Worm (Caenorhabditis elegans): ENCODE measurements around the gene F56B3.9.

F56B3.9 gene

DNA sequence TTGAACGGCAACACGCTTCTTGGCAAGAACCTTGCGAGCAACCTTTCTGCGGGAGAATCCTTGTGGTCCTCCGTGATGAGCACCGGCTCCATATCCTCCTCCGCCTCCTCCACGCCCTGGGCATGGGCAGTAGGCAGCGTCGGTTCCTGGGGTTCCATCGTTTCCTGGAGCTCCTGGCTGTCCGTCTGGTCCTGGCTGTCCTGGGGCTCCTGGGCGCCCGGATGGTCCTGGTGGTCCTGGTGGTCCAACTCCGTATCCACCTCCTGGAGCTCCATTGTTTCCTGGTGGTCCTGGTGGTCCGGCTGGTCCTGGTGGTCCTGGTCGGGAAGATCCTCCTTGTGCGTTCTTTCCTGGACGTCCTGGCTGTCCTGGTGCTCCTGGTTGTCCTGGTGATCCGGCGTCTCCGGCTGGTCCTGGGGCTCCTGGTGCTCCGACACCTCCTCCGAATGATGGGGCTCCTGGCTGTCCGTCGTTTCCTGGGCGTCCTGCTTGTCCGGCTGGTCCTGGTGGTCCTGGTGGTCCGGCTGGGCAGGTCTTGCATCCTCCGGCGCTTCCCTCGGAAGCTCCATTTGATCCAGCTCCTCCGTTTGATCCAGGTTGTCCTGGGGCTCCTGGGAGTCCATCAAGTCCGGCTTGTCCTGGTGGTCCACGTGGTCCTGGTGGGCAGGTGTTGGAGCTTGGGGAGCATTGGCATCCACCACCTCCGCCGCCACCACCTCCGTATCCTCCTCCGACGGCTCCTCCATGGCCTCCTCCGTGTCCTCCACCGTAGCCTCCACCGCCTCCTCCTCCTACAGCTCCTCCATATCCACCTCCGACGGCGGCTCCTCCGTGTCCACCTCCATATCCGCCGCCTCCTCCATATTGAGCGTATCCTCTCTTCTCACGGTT lies 8.4 kb upstream of the F56B3.9 start:
- TF ChIP-seq hnd-1 (tag; optimal IDR thresholded peaks at IDR 0.05) (no peak), F13C5.2 (tag; optimal IDR thresholded peaks at IDR 0.05) (no peak), ceh-36 (tag; optimal IDR thresholded peaks at IDR 0.05) (no peak)

DNA sequence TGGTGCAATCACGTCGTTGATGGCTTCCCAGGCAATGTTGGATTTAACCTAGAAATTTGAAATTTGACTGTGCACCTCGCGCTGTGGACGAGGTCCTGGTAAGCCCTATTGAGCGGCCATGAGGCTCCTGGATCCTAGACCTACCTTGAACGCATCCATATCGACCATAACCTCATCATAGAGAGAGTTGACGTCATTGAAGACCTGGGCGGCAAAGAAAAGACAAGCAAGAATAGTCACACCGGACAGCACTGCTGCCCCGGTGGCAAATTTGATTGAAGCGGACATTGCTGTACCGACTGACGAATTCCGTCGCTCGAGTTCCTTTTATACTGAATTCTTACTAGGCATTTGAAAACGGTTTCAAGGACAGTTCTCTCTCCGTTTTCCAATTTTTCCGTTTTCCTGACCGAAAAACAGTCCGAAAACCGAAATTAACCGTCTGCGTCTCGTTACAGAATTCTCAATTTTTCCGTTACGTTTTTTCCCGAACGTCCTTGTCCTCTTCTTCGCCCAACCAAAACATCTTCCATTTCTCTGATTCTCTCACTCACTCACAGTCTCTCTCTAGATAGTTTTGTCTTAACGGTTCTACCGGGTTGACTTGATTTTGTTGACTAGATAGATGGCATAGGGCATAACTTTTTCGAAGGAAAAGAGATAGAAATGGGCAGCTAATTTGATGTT lies 7.6 kb upstream of the F56B3.9 start, which contains the start of gene col-103:
col-103 (minus strand) TSS at position 302 of the 687 bp plus-strand sequence.
- TF ChIP-seq sea-1 (GFP tag; conservative IDR thresholded peaks at IDR 0.05) (no peak), hnd-1 (tag; optimal IDR thresholded peaks at IDR 0.05) (no peak), B0310.2 (tag; optimal IDR thresholded peaks at IDR 0.05) (no peak), tbx-11 (GFP tag; IDR thresholded peaks at IDR 0.05) (no peak), hmg-4 (GFP tag; optimal IDR thresholded peaks at IDR 0.05) (no peak), ama-1 (optimal IDR thresholded peaks at IDR 0.05) (no peak), pes-1 (GFP tag; IDR thresholded peaks at IDR 0.05) (no peak), tbx-37 (GFP tag; conservative IDR thresholded peaks at IDR 0.05) (no peak), scrt-1 (GFP tag; IDR thresholded peaks at IDR 0.05) (no peak), F13C5.2 (tag; optimal IDR thresholded peaks at IDR 0.05) (no peak), ceh-13 (GFP tag; optimal IDR thresholded peaks at IDR 0.05) (no peak), hmbx-1 (tag; optimal IDR thresholded peaks at IDR 0.05) (no peak), aly-1 (tag; optimal IDR thresholded peaks at IDR 0.05) (no peak), ceh-36 (tag; optimal IDR thresholded peaks at IDR 0.05) (no peak), ets-7 (tag; optimal IDR thresholded peaks at IDR 0.05) (no peak), tra-4 (tag; optimal IDR thresholded peaks at IDR 0.05) (no peak), flt-1 (GFP tag; IDR thresholded peaks at IDR 0.05) (no peak)

DNA sequence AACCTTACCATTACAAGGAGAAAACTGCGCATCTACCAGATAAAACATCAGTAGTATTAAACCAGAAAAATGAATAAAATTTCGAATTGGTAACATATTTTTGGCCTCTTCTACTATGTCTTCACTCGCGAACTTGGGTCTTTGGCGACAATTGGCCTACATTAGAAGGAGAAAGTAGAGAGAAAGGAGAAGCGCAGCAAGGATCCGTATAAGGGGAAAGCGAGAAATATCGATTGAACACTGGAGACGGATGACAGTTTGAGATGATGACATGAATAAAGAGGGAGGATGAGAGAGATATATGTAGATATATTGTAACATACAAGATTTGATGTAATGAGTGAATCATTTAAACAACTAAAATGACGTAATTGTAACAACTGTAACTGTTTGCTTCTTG lies 2.8 kb upstream of the F56B3.9 start, which contains the start of gene F56B3.2:
F56B3.2 (minus strand) TSS at position 273 of the 400 bp plus-strand sequence.
- no peak for TF ChIP-seq F13C5.2 (tag; optimal IDR thresholded peaks at IDR 0.05)
- TF ChIP-seq aly-1 (tag; optimal IDR thresholded peaks at IDR 0.05): no peak

DNA sequence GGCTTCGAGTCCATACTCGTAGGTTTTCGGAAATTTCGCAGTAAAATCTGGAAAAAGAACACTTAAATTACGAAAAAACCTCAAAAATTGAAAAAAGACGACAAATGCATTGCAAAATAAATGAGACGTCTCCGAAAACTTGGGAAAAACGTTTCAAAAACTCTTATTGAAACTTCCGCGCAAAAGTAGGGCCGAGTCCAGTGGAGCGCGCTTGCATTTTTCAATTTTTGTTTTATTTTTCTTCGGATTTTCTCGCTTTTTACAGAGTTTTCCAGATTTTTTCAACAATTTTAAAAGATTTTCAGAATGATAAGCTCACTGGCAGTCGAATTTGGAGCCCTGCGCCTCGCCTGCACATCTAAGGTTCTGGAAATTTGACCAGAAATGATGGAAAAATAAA lies 1.8 kb downstream of the F56B3.9 start, which contains the start of gene mrpl-2:
mrpl-2 (plus strand) TSS at position 307 of the 400 bp plus-strand sequence.
- TF ChIP-seq ceh-36 (tag; optimal IDR thresholded peaks at IDR 0.05) (no peak), pes-1 (GFP tag; IDR thresholded peaks at IDR 0.05) (no peak), hmbx-1 (tag; optimal IDR thresholded peaks at IDR 0.05) (no peak), hnd-1 (tag; optimal IDR thresholded peaks at IDR 0.05) (no peak), tbx-11 (GFP tag; IDR thresholded peaks at IDR 0.05) (no peak), tra-4 (tag; optimal IDR thresholded peaks at IDR 0.05) (no peak), ets-7 (tag; optimal IDR thresholded peaks at IDR 0.05) (no peak), ceh-13 (GFP tag; optimal IDR thresholded peaks at IDR 0.05) (no peak), flt-1 (GFP tag; IDR thresholded peaks at IDR 0.05) (no peak), tbx-37 (GFP tag; conservative IDR thresholded peaks at IDR 0.05) (no peak), F13C5.2 (tag; optimal IDR thresholded peaks at IDR 0.05) (no peak), hmg-4 (GFP tag; optimal IDR thresholded peaks at IDR 0.05) (no peak), scrt-1 (GFP tag; IDR thresholded peaks at IDR 0.05) (no peak), B0310.2 (tag; optimal IDR thresholded peaks at IDR 0.05) (no peak), sea-1 (GFP tag; conservative IDR thresholded peaks at IDR 0.05) (no peak), aly-1 (tag; optimal IDR thresholded peaks at IDR 0.05) (no peak), ama-1 (optimal IDR thresholded peaks at IDR 0.05) (no peak)

DNA sequence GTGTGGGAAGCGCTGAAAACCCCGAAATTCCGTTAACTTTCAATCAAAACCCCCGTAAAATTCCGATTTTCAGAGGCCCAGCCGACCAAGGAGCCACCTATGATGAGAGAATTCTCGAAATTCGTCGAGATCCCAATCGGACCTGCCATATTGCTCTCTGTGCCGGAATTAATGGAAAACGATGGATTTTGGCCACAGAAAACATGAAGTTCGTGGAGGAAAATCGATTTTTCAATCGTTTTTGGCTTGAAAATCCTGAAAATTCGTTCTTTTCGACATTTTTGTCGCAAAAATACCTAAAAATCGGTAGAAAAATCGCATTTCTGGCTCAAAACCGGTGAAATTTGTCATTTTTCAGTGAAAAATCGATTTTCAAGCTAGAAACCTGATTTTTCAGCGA lies 2.4 kb downstream of the F56B3.9 start:
- TF ChIP-seq pes-1 (GFP tag; IDR thresholded peaks at IDR 0.05) (no peak), B0310.2 (tag; optimal IDR thresholded peaks at IDR 0.05) (no peak), hmg-4 (GFP tag; optimal IDR thresholded peaks at IDR 0.05) (no peak), ama-1 (optimal IDR thresholded peaks at IDR 0.05) (no peak), aly-1 (tag; optimal IDR thresholded peaks at IDR 0.05) (no peak), hnd-1 (tag; optimal IDR thresholded peaks at IDR 0.05) (no peak), tbx-11 (GFP tag; IDR thresholded peaks at IDR 0.05) (no peak)

DNA sequence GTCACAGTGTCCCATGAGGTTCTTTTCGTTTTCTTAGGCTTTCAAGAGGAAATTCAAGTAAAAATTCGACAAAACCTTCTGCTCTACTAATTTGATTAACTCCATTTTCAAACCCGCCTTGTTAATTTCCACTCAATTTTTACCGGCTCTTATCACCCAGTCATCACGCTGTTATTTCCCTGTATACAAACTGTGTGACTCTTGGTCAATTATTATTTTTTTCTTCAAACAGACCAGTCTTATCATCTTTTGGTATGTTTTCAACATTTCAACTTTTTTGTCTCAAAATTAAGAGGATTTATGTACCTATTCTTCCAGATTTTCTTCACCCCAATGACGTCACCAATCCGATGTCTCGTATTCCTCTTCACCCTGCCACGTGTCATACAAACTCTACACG lies 7.3 kb downstream of the F56B3.9 start, which contains the start of gene ugt-52:
ugt-52 (plus strand) TSS at position 301 of the 400 bp plus-strand sequence.
- TF ChIP-seq pes-1 (GFP tag; IDR thresholded peaks at IDR 0.05) (no peak), ets-7 (tag; optimal IDR thresholded peaks at IDR 0.05) (no peak), tra-4 (tag; optimal IDR thresholded peaks at IDR 0.05) (no peak), aly-1 (tag; optimal IDR thresholded peaks at IDR 0.05) (no peak), sea-1 (GFP tag; conservative IDR thresholded peaks at IDR 0.05) (no peak), ama-1 (optimal IDR thresholded peaks at IDR 0.05) (no peak), tbx-11 (GFP tag; IDR thresholded peaks at IDR 0.05) (no peak), B0310.2 (tag; optimal IDR thresholded peaks at IDR 0.05) (no peak), ceh-36 (tag; optimal IDR thresholded peaks at IDR 0.05) (no peak), hnd-1 (tag; optimal IDR thresholded peaks at IDR 0.05) (no peak)

DNA sequence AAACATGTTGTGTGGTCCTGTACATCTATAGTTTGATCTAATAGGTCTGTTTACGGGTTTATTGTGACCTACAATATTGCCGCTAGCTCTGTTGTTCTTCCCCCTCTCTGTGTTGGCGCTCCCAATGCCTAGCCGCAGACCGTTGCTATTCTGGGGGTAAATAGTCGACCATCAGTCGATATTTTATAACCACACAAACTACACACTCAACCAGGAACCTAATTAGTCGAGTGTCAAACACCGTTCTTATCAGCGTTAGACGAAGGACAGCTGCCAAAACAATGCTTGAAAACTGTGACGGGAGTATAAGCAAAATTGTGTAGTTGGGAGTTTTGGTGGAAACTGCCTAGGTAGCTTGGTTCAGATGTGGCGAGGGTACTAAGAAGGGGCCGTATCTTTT lies 11.2 kb downstream of the F56B3.9 start:
- TF ChIP-seq hmg-4 (GFP tag; optimal IDR thresholded peaks at IDR 0.05): no peak
- TF ChIP-seq B0310.2 (tag; optimal IDR thresholded peaks at IDR 0.05): no peak
- no peak for TF ChIP-seq flt-1 (GFP tag; IDR thresholded peaks at IDR 0.05)
- no peak for TF ChIP-seq tra-4 (tag; optimal IDR thresholded peaks at IDR 0.05)
- no peak for TF ChIP-seq hnd-1 (tag; optimal IDR thresholded peaks at IDR 0.05)
- TF ChIP-seq aly-1 (tag; optimal IDR thresholded peaks at IDR 0.05): no peak
- TF ChIP-seq F13C5.2 (tag; optimal IDR thresholded peaks at IDR 0.05): no peak
- TF ChIP-seq hmbx-1 (tag; optimal IDR thresholded peaks at IDR 0.05): no peak
- no peak for TF ChIP-seq pes-1 (GFP tag; IDR thresholded peaks at IDR 0.05)
- TF ChIP-seq ets-7 (tag; optimal IDR thresholded peaks at IDR 0.05): no peak
- no peak for TF ChIP-seq ceh-13 (GFP tag; optimal IDR thresholded peaks at IDR 0.05)
- no peak for TF ChIP-seq tbx-37 (GFP tag; conservative IDR thresholded peaks at IDR 0.05)
- no peak for TF ChIP-seq tbx-11 (GFP tag; IDR thresholded peaks at IDR 0.05)
- TF ChIP-seq ama-1 (optimal IDR thresholded peaks at IDR 0.05): no peak
- TF ChIP-seq scrt-1 (GFP tag; IDR thresholded peaks at IDR 0.05): no peak
- TF ChIP-seq sea-1 (GFP tag; conservative IDR thresholded peaks at IDR 0.05): no peak
- no peak for TF ChIP-seq ceh-36 (tag; optimal IDR thresholded peaks at IDR 0.05)

All from whole organism, early embryonic.